Fruit fly (Drosophila melanogaster) whole organism, embryonic: ENCODE data around the gene Syx18.

ENCODE experiments used
- Asciz ChIP-seq: fragments of 200-800 bp; sonication (Bioruptor generic); optimal IDR thresholded peaks from 2 replicates; lab custom pipeline; 2017; ENCODE audit warnings: missing biosample characterization, mild to moderate bottlenecking, missing genetic modification characterization, missing genetic modification reagents
- CG10147 ChIP-seq: fragments of 200-800 bp; sonication (Bioruptor generic); optimal IDR thresholded peaks from 2 replicates; lab custom pipeline; 2019; ENCODE audit warnings: missing biosample characterization, mild to moderate bottlenecking, missing genetic modification characterization, moderate library complexity
- CG10274 ChIP-seq: fragments of 200-800 bp; sonication (Bioruptor generic); optimal IDR thresholded peaks from 3 replicates; lab custom pipeline; 2017; ENCODE audit warnings: missing biosample characterization, mild to moderate bottlenecking, missing genetic modification characterization
- CG12391 ChIP-seq: fragments of 200-800 bp; sonication (Bioruptor generic); optimal IDR thresholded peaks from 3 replicates; lab custom pipeline; 2018; ENCODE audit warnings: missing biosample characterization, mild to moderate bottlenecking, missing genetic modification characterization, moderate library complexity
- CG12769 ChIP-seq: fragments of 200-800 bp; sonication (Bioruptor generic); optimal IDR thresholded peaks from 2 replicates; lab custom pipeline; 2019; ENCODE audit warnings: missing biosample characterization, mild to moderate bottlenecking, missing genetic modification characterization, moderate library complexity
- CG13296 ChIP-seq: fragments of 200-800 bp; sonication (Bioruptor generic); optimal IDR thresholded peaks from 3 replicates; lab custom pipeline; 2018; ENCODE audit warnings: missing biosample characterization, mild to moderate bottlenecking, missing genetic modification characterization
- CG14710 ChIP-seq: fragments of 200-800 bp; sonication (Bioruptor generic); optimal IDR thresholded peaks from 3 replicates; lab custom pipeline; 2019; ENCODE audit warnings: missing biosample characterization, mild to moderate bottlenecking, missing genetic modification characterization, moderate library complexity
- CG15514 ChIP-seq: fragments of 200-800 bp; sonication (Bioruptor generic); optimal IDR thresholded peaks from 3 replicates; lab custom pipeline; 2017; ENCODE audit warnings: missing biosample characterization, missing genetic modification characterization, mild to moderate bottlenecking, moderate library complexity, missing genetic modification reagents
- CG16813 ChIP-seq: fragments of 200-800 bp; sonication (Bioruptor generic); IDR thresholded peaks from 3 replicates; pipeline ENCODE4 v1.3.6; 2022; ENCODE audit warnings: missing biosample characterization, missing genetic modification characterization; ENCODE audit not compliant: partially characterized antibody
- CG17359 ChIP-seq: fragments of 200-800 bp; sonication (Bioruptor generic); optimal IDR thresholded peaks from 3 replicates; lab custom pipeline; 2018; ENCODE audit warnings: missing biosample characterization, mild to moderate bottlenecking, missing genetic modification characterization, moderate library complexity
- CG17829 ChIP-seq: fragments of 200-800 bp; optimal IDR thresholded peaks from 2 replicates; lab custom pipeline; 2019; ENCODE audit warnings: missing biosample characterization, mild to moderate bottlenecking, missing genetic modification characterization, moderate library complexity
- CG2120 ChIP-seq: fragments of 200-800 bp; sonication (Bioruptor generic); optimal IDR thresholded peaks from 3 replicates; lab custom pipeline; 2016; ENCODE audit warnings: missing biosample characterization, missing genetic modification characterization
- CG32772 ChIP-seq: fragments of 200-800 bp; sonication (Bioruptor generic); IDR thresholded peaks from 2 replicates; pipeline ENCODE4 v1.3.6; 2022; ENCODE audit warnings: missing biosample characterization, missing genetic modification characterization
- CG3995 ChIP-seq: fragments of 200-800 bp; sonication (Bioruptor generic); optimal IDR thresholded peaks from 3 replicates; lab custom pipeline; 2016; ENCODE audit warnings: missing biosample characterization, missing genetic modification characterization
- CG4820 ChIP-seq: fragments of 200-800 bp; sonication (Bioruptor generic); optimal IDR thresholded peaks from 3 replicates; lab custom pipeline; 2016; ENCODE audit warnings: missing biosample characterization, missing genetic modification characterization
- CG5953 ChIP-seq: fragments of 200-800 bp; sonication (Bioruptor generic); IDR thresholded peaks from 2 replicates; pipeline ENCODE4 v1.3.6; 2022; ENCODE audit warnings: missing biosample characterization, missing genetic modification characterization
- CG6765 ChIP-seq: fragments of 200-800 bp; sonication (Bioruptor generic); optimal IDR thresholded peaks from 3 replicates; lab custom pipeline; 2017; ENCODE audit warnings: missing biosample characterization, mild to moderate bottlenecking, missing genetic modification characterization
- CG6791 ChIP-seq: fragments of 200-800 bp; sonication (Bioruptor generic); IDR thresholded peaks from 3 replicates; pipeline ENCODE4 v1.3.6; 2022; ENCODE audit warnings: missing biosample characterization, missing genetic modification characterization; ENCODE audit not compliant: partially characterized antibody
- CG7928 ChIP-seq: fragments of 200-800 bp; sonication (Bioruptor generic); optimal IDR thresholded peaks from 2 replicates; lab custom pipeline; 2017; ENCODE audit warnings: missing biosample characterization, mild to moderate bottlenecking, missing genetic modification characterization
- CG8281 ChIP-seq: fragments of 200-800 bp; sonication (Bioruptor generic); optimal IDR thresholded peaks from 2 replicates; lab custom pipeline; 2018; ENCODE audit warnings: missing biosample characterization, mild to moderate bottlenecking, missing genetic modification characterization, moderate library complexity
- CG9727 ChIP-seq: fragments of 200-800 bp; sonication (Bioruptor generic); optimal IDR thresholded peaks from 3 replicates; lab custom pipeline; 2017; ENCODE audit warnings: missing biosample characterization, mild to moderate bottlenecking, missing genetic modification characterization
- CkIIα-i1 ChIP-seq: fragments of 200-800 bp; sonication (Bioruptor generic); IDR thresholded peaks from 2 replicates; pipeline ENCODE4 v1.3.6; 2022; ENCODE audit warnings: missing biosample characterization, missing genetic modification characterization
- E2f1 ChIP-seq: fragments of 200-800 bp; sonication (Bioruptor generic); IDR thresholded peaks from 2 replicates; pipeline ENCODE4 v1.3.6; 2022; ENCODE audit warnings: missing biosample characterization, missing genetic modification characterization
- Eip74EF ChIP-seq, 2 experiments: fragments of 200-800 bp in 1 of 2; fragments of >200 bp in 1 of 2; sonication (Bioruptor generic) in 1 of 2; optimal IDR thresholded peaks; 2 replicates each; lab custom pipeline; 2017 to 2019; ENCODE audit warnings: missing biosample characterization in 2 of 2, missing genetic modification characterization in 2 of 2, mild to moderate bottlenecking in 1 of 2, moderate library complexity in 1 of 2
- Ets97D ChIP-seq: fragments of 200-800 bp; sonication (Bioruptor generic); optimal IDR thresholded peaks from 3 replicates; lab custom pipeline; 2016; ENCODE audit warnings: missing biosample characterization, missing genetic modification characterization
- Hey ChIP-seq: fragments of 200-800 bp; sonication (Bioruptor generic); optimal IDR thresholded peaks from 3 replicates; lab custom pipeline; 2018; ENCODE audit warnings: missing biosample characterization, mild to moderate bottlenecking, missing genetic modification characterization
- Hr51 ChIP-seq, 2 experiments: fragments of 200-800 bp; sonication (Bioruptor generic); optimal IDR thresholded peaks; 2 replicates in 1 of 2; 3 replicates in 1 of 2; lab custom pipeline; 2016 to 2018; ENCODE audit warnings: missing biosample characterization in 2 of 2, missing genetic modification characterization in 2 of 2, mild to moderate bottlenecking in 1 of 2, moderate library complexity in 1 of 2
- Nf-YC ChIP-seq: fragments of 200-800 bp; optimal IDR thresholded peaks from 3 replicates; lab custom pipeline; 2019; ENCODE audit warnings: missing biosample characterization, mild to moderate bottlenecking, missing genetic modification characterization, moderate library complexity
- Oli ChIP-seq: fragments of 200-800 bp; sonication (Bioruptor generic); optimal IDR thresholded peaks from 2 replicates; lab custom pipeline; 2018; ENCODE audit warnings: missing biosample characterization, mild to moderate bottlenecking, missing genetic modification characterization, moderate library complexity
- Sry-δ ChIP-seq: fragments of 200-800 bp; sonication (Bioruptor generic); optimal IDR thresholded peaks from 2 replicates; lab custom pipeline; 2016; ENCODE audit warnings: missing biosample characterization, missing genetic modification characterization
- YL-1 ChIP-seq: fragments of 200-800 bp; sonication (Bioruptor generic); optimal IDR thresholded peaks from 3 replicates; lab custom pipeline; 2017; ENCODE audit warnings: missing biosample characterization, mild to moderate bottlenecking, missing genetic modification characterization
- abd-A ChIP-seq: fragments of 200-800 bp; sonication (Bioruptor generic); optimal IDR thresholded peaks from 3 replicates; lab custom pipeline; 2019; ENCODE audit warnings: missing biosample characterization, mild to moderate bottlenecking, missing genetic modification characterization, moderate library complexity
- ap ChIP-seq: fragments of 200-800 bp; sonication (Bioruptor generic); IDR thresholded peaks from 2 replicates; pipeline ENCODE4 v1.3.6; 2022; ENCODE audit warnings: missing biosample characterization, missing genetic modification characterization
- chn ChIP-seq: fragments of 200-800 bp; sonication (Bioruptor generic); optimal IDR thresholded peaks from 2 replicates; lab custom pipeline; 2016; ENCODE audit warnings: missing biosample characterization, missing genetic modification characterization
- dmrt11E ChIP-seq: fragments of 200-800 bp; sonication (Bioruptor generic); optimal IDR thresholded peaks from 3 replicates; lab custom pipeline; 2018; ENCODE audit warnings: missing biosample characterization, mild to moderate bottlenecking, missing genetic modification characterization, moderate library complexity
- gce ChIP-seq: fragments of 200-800 bp; sonication (Bioruptor generic); IDR thresholded peaks from 3 replicates; pipeline ENCODE4 v1.3.6; 2022; ENCODE audit warnings: missing biosample characterization, missing genetic modification characterization
- gcm ChIP-seq: fragments of 200-800 bp; sonication (Bioruptor generic); optimal IDR thresholded peaks from 2 replicates; lab custom pipeline; 2019; ENCODE audit warnings: missing biosample characterization, mild to moderate bottlenecking, missing genetic modification characterization, moderate library complexity
- gfzf ChIP-seq: fragments of 200-800 bp; sonication (Bioruptor generic); optimal IDR thresholded peaks from 2 replicates; lab custom pipeline; 2016; ENCODE audit warnings: missing biosample characterization, mild to moderate bottlenecking, missing genetic modification characterization, moderate library complexity
- h ChIP-seq: fragments of >200 bp; optimal IDR thresholded peaks from 2 replicates; lab custom pipeline; 2017
- kah ChIP-seq: fragments of 200-800 bp; sonication (Bioruptor generic); optimal IDR thresholded peaks from 2 replicates; lab custom pipeline; 2018; ENCODE audit warnings: missing biosample characterization, mild to moderate bottlenecking, missing genetic modification characterization
- kni ChIP-seq: fragments of 200-800 bp; sonication (Bioruptor generic); optimal IDR thresholded peaks from 3 replicates; lab custom pipeline; 2017; ENCODE audit warnings: mild to moderate bottlenecking, missing biosample characterization, missing genetic modification reagents, missing genetic modification characterization
- lab ChIP-seq: fragments of 200-800 bp; sonication (Bioruptor generic); optimal IDR thresholded peaks from 3 replicates; lab custom pipeline; 2017; ENCODE audit warnings: missing biosample characterization, missing genetic modification characterization, mild to moderate bottlenecking, moderate library complexity, missing genetic modification reagents
- lbe ChIP-seq: fragments of 200-800 bp; sonication (Bioruptor generic); optimal IDR thresholded peaks from 2 replicates; lab custom pipeline; 2016; ENCODE audit warnings: missing biosample characterization, mild to moderate bottlenecking, missing genetic modification characterization
- nerfin-1 ChIP-seq: fragments of 200-800 bp; sonication (Bioruptor generic); optimal IDR thresholded peaks from 3 replicates; lab custom pipeline; 2019; ENCODE audit warnings: missing biosample characterization, mild to moderate bottlenecking, missing genetic modification characterization, moderate library complexity
- nom ChIP-seq: fragments of 200-800 bp; sonication (Bioruptor generic); optimal IDR thresholded peaks from 2 replicates; lab custom pipeline; 2017; ENCODE audit warnings: missing biosample characterization, missing genetic modification characterization, mild to moderate bottlenecking, moderate library complexity, missing genetic modification reagents
- salm ChIP-seq: fragments of 200-800 bp; sonication (Bioruptor generic); optimal IDR thresholded peaks from 2 replicates; lab custom pipeline; 2018; ENCODE audit warnings: missing biosample characterization, mild to moderate bottlenecking, missing genetic modification characterization
- tio ChIP-seq: fragments of 200-800 bp; sonication (Bioruptor generic); optimal IDR thresholded peaks from 2 replicates; lab custom pipeline; 2017; ENCODE audit warnings: missing biosample characterization, missing genetic modification characterization, inconsistent platforms
- trem ChIP-seq: fragments of 200-800 bp; optimal IDR thresholded peaks from 3 replicates; lab custom pipeline; 2019; ENCODE audit warnings: missing biosample characterization, mild to moderate bottlenecking, missing genetic modification characterization, moderate library complexity
- tup ChIP-seq: fragments of 200-800 bp; sonication (Bioruptor generic); optimal IDR thresholded peaks from 2 replicates; lab custom pipeline; 2016; ENCODE audit warnings: missing biosample characterization, mild to moderate bottlenecking, missing genetic modification characterization, moderate library complexity
- twi ChIP-seq: fragments of 200-800 bp; optimal IDR thresholded peaks from 2 replicates; lab custom pipeline; 2019; ENCODE audit warnings: missing biosample characterization, mild to moderate bottlenecking, missing genetic modification characterization, moderate library complexity

Gene Syx18

dm6 chr3R:24582669-24582995 is 42.7 kb downstream of the Syx18 start, which contains the start of gene REPTOR (continued):
- TF ChIP-seq YL-1 = peak; percentile 66
- no peak for TF ChIP-seq CG12769 (tag; lab: Kevin White, UChicago)
- no peak for TF ChIP-seq E2f1 (GFP tag; lab: Robert Waterston, UW)
- peak; percentile 51 for TF ChIP-seq CG6765 (GFP tag; lab: Kevin White, UChicago)
- TF ChIP-seq CG6791 (GFP tag; lab: Robert Waterston, UW) = no peak
- TF ChIP-seq salm (tag; lab: Kevin White, UChicago) = peak; percentile 23
- TF ChIP-seq nerfin-1 (tag; lab: Kevin White, UChicago) = peak; percentile 10
- TF ChIP-seq kni (GFP tag; lab: Kevin White, UChicago) = peak; percentile 59
- peak; percentile 67 for TF ChIP-seq CG15514 (GFP tag; lab: Kevin White, UChicago)
- TF ChIP-seq twi (tag; lab: Kevin White, UChicago) = no peak
- TF ChIP-seq abd-A (tag; lab: Kevin White, UChicago) = peak; percentile 89
- TF ChIP-seq Eip74EF (GFP tag; optimal IDR thresholded peaks at IDR 0.05; lab: Kevin White, UChicago) = peak in 1 of 2 experiments; percentile 7
- peak; percentile 45 for TF ChIP-seq CG14710 (tag; lab: Kevin White, UChicago)
- TF ChIP-seq CG7928 = peak; percentile 72
- TF ChIP-seq CG10274 (GFP tag; lab: Kevin White, UChicago) = no peak
- no peak for TF ChIP-seq ap (GFP tag; lab: Robert Waterston, UW)
- TF ChIP-seq CG13296 (GFP tag; lab: Kevin White, UChicago) = peak; percentile 63
- TF ChIP-seq chn (GFP tag; lab: Kevin White, UChicago) = peak; percentile 12
- no peak for TF ChIP-seq CG9727
- peak; percentile 53 for TF ChIP-seq lbe (GFP tag; lab: Kevin White, UChicago)
- TF ChIP-seq gcm (GFP tag; lab: Kevin White, UChicago) = peak; percentile 15
- peak; percentile 66 for TF ChIP-seq lab (GFP tag; lab: Kevin White, UChicago)
- TF ChIP-seq CG10147 (GFP tag; lab: Kevin White, UChicago) = peak; percentile 16
- TF ChIP-seq CG17359 (tag; lab: Kevin White, UChicago) = peak; percentile 42
- peak; percentile 12 for TF ChIP-seq Sry-δ (GFP tag; lab: Kevin White, UChicago)
- no peak for TF ChIP-seq tio (GFP tag; lab: Kevin White, UChicago)
- TF ChIP-seq CkIIα-i1 (GFP tag; lab: Robert Waterston, UW) = no peak
- no peak for TF ChIP-seq dmrt11E (tag; lab: Kevin White, UChicago)
- TF ChIP-seq kah = peak; percentile 75
- TF ChIP-seq Hey (tag; lab: Kevin White, UChicago) = no peak
- peak; percentile 1 for TF ChIP-seq gfzf (GFP tag; lab: Kevin White, UChicago)
- TF ChIP-seq CG17829 (tag; lab: Kevin White, UChicago) = peak; percentile 63
- TF ChIP-seq tup (GFP tag; lab: Kevin White, UChicago) = no peak
- TF ChIP-seq CG2120 (GFP tag; lab: Kevin White, UChicago) = peak; percentile 13
- peak; percentile 28 for TF ChIP-seq Nf-YC
- no peak for TF ChIP-seq nom (GFP tag; lab: Kevin White, UChicago)
- TF ChIP-seq Asciz (GFP tag; lab: Kevin White, UChicago) = peak; percentile 35
- no peak for TF ChIP-seq Hr51 (GFP tag; optimal IDR thresholded peaks at IDR 0.05; lab: Kevin White, UChicago)
- peak; percentile 6 for TF ChIP-seq CG3995 (GFP tag; lab: Kevin White, UChicago)
- TF ChIP-seq h (lab: Kevin White, UChicago) = no peak
- TF ChIP-seq CG5953 = no peak
- no peak for TF ChIP-seq Oli (tag; lab: Kevin White, UChicago)
- no peak for TF ChIP-seq CG16813 (GFP tag; lab: Robert Waterston, UW)
- TF ChIP-seq CG8281 (tag; lab: Kevin White, UChicago) = no peak
- TF ChIP-seq Ets97D = peak; percentile 44
- TF ChIP-seq trem (tag; lab: Kevin White, UChicago) = peak; percentile 61
- TF ChIP-seq CG32772 (GFP tag; lab: Robert Waterston, UW) = no peak
- no peak for TF ChIP-seq gce
- TF ChIP-seq CG4820 (GFP tag; lab: Kevin White, UChicago) = no peak
- peak; percentile 44 for TF ChIP-seq CG12391 (tag; lab: Kevin White, UChicago)
